Worm (Caenorhabditis elegans) whole organism, midembryonic: ENCODE data around the gene ZK622.5.

Experiments
- T22C8.4 ChIP-seq: fragments of 200-800 bp; sonication (Bioruptor generic); IDR thresholded peaks from 2 replicates; pipeline ENCODE4 v1.3.6; 2022; ENCODE audit warnings: missing genetic modification characterization, missing compliant biosample characterization
- cog-1 ChIP-seq: sonication (generic microtip); optimal IDR thresholded peaks from 2 replicates; lab custom pipeline; 2016; ENCODE audit warnings: missing genetic modification characterization, missing compliant biosample characterization
- flt-1 ChIP-seq: fragments of 200-800 bp; sonication (Bioruptor generic); IDR thresholded peaks from 2 replicates; pipeline ENCODE4 v1.3.6; 2022; ENCODE audit warnings: missing genetic modification characterization, missing compliant biosample characterization
- klf-2 ChIP-seq: fragments of 200-800 bp; sonication (Bioruptor generic); conservative IDR thresholded peaks from 2 replicates; pipeline ENCODE4 v1.3.6; 2022; ENCODE audit warnings: missing genetic modification reagents, missing genetic modification characterization, missing compliant biosample characterization
- ztf-23 ChIP-seq: fragments of 200-800 bp; sonication (Bioruptor generic); IDR thresholded peaks from 2 replicates; pipeline ENCODE4 v1.3.6; 2022; ENCODE audit warnings: missing genetic modification reagents, missing genetic modification characterization, missing compliant biosample characterization

- no peak for TF ChIP-seq klf-2 (GFP tag; lab: Robert Waterston, UW)
- no peak for TF ChIP-seq cog-1 (tag; lab: Kevin White, UChicago)
- TF ChIP-seq ztf-23 (GFP tag; lab: Robert Waterston, UW) = no peak
- TF ChIP-seq T22C8.4 = no peak
- no peak for TF ChIP-seq flt-1 (GFP tag; lab: Robert Waterston, UW)
Measured at ce11 chrII:5241560-5241959, 47.7 kb upstream of the ZK622.5 start, which contains the start of gene T16D1.1.
